Worm (Caenorhabditis elegans) whole organism, young adult: ENCODE results near the gene B0432.9.
A peak's percentile ranks its signal among the peaks of the same experiment; 100 is the strongest.
"Not testable (repeated sequence)": the region's sequence is repeated elsewhere in the genome, so short reads cannot be mapped to it uniquely, and the experiment has no call there.

ENCODE experiments used
- B0261.1 ChIP-seq: sonication (generic microtip); optimal IDR thresholded peaks from 2 replicates; lab custom pipeline; 2016; ENCODE audit warnings: mild to moderate bottlenecking, missing genetic modification characterization, moderate library complexity, missing compliant biosample characterization
- C06A6.2 ChIP-seq: fragments of 200-800 bp; sonication (Bioruptor generic); conservative IDR thresholded peaks from 2 replicates; pipeline ENCODE4 v1.3.6; 2022; ENCODE audit warnings: missing genetic modification characterization, missing compliant biosample characterization
- C17E4.6 ChIP-seq: fragments of 200-800 bp; sonication (Bioruptor generic); IDR thresholded peaks from 2 replicates; pipeline ENCODE4 v1.3.6; 2022; ENCODE audit warnings: missing genetic modification reagents, missing genetic modification characterization, missing compliant biosample characterization
- F37B4.10 ChIP-seq: fragments of 200-800 bp; sonication (Bioruptor generic); IDR thresholded peaks from 2 replicates; pipeline ENCODE4 v1.3.6; 2022; ENCODE audit warnings: missing genetic modification characterization, missing compliant biosample characterization
- F55B11.4 ChIP-seq: sonication (generic microtip); optimal IDR thresholded peaks from 2 replicates; lab custom pipeline; 2016; ENCODE audit warnings: missing compliant biosample characterization, missing genetic modification characterization, borderline replicate concordance; ENCODE audit not compliant: insufficient read depth
- T07F8.4 ChIP-seq: sonication (generic microtip); optimal IDR thresholded peaks from 2 replicates; lab custom pipeline; 2016; ENCODE audit warnings: mild to moderate bottlenecking, missing genetic modification characterization, moderate library complexity, missing compliant biosample characterization
- T26A5.8 ChIP-seq: sonication (generic microtip); optimal IDR thresholded peaks from 2 replicates; lab custom pipeline; 2016; ENCODE audit warnings: missing genetic modification characterization, missing compliant biosample characterization
- Y67H2A.10 ChIP-seq: fragments of 200-800 bp; sonication (Bioruptor generic); conservative IDR thresholded peaks from 2 replicates; pipeline ENCODE4 v1.3.6; 2022; ENCODE audit warnings: missing genetic modification reagents, missing genetic modification characterization, missing compliant biosample characterization
- Y95B8A.8 ChIP-seq: fragments of 200-800 bp; sonication (Bioruptor generic); IDR thresholded peaks from 2 replicates; pipeline ENCODE4 v1.3.6; 2022; ENCODE audit warnings: missing genetic modification reagents, missing genetic modification characterization, missing compliant biosample characterization
- bed-1 ChIP-seq: fragments of 200-800 bp; sonication (Bioruptor generic); IDR thresholded peaks from 2 replicates; pipeline ENCODE4 v1.3.6; 2022; ENCODE audit warnings: missing genetic modification reagents, missing genetic modification characterization, missing compliant biosample characterization
- cebp-2 ChIP-seq: fragments of 200-800 bp; sonication (Bioruptor generic); IDR thresholded peaks from 2 replicates; pipeline ENCODE4 v1.3.6; 2022; ENCODE audit warnings: missing genetic modification characterization, missing compliant biosample characterization
- ceh-100 ChIP-seq: fragments of 200-800 bp; sonication (Bioruptor generic); IDR thresholded peaks from 2 replicates; pipeline ENCODE4 v1.3.6; 2022; ENCODE audit warnings: missing genetic modification reagents, missing genetic modification characterization, missing compliant biosample characterization
- ceh-91 ChIP-seq: fragments of 200-800 bp; sonication (Bioruptor generic); IDR thresholded peaks from 2 replicates; pipeline ENCODE4 v1.3.6; 2022; ENCODE audit warnings: missing genetic modification reagents, missing genetic modification characterization, missing compliant biosample characterization
- die-1 ChIP-seq: sonication (generic microtip); optimal IDR thresholded peaks from 2 replicates; lab custom pipeline; 2016; ENCODE audit warnings: missing genotype, mild to moderate bottlenecking, missing genetic modification characterization, missing compliant biosample characterization
- dox-1 ChIP-seq: fragments of 200-800 bp; sonication (Bioruptor generic); IDR thresholded peaks from 2 replicates; pipeline ENCODE4 v1.3.6; 2022; ENCODE audit warnings: missing genetic modification reagents, missing genetic modification characterization, missing compliant biosample characterization
- dpl-1 ChIP-seq: fragments of 150-350 bp; optimal IDR thresholded peaks from 2 replicates; lab custom pipeline; 2014; ENCODE audit warnings: missing biosample characterization, missing genetic modification reagents, missing genetic modification characterization
- efl-1 ChIP-seq: fragments of 150-350 bp; optimal IDR thresholded peaks from 2 replicates; lab custom pipeline; 2014; ENCODE audit warnings: missing biosample characterization, missing genetic modification reagents, missing genetic modification characterization
- fkh-3 ChIP-seq: sonication (generic microtip); optimal IDR thresholded peaks from 2 replicates; lab custom pipeline; 2016; ENCODE audit warnings: mild to moderate bottlenecking, missing genetic modification characterization, missing compliant biosample characterization
- gei-17 ChIP-seq: fragments of 200-800 bp; sonication (Bioruptor generic); optimal IDR thresholded peaks from 2 replicates; lab custom pipeline; 2018; ENCODE audit warnings: mild to moderate bottlenecking, missing genetic modification characterization, missing compliant biosample characterization
- hmg-20 ChIP-seq: fragments of 200-800 bp; sonication (Bioruptor generic); IDR thresholded peaks from 2 replicates; pipeline ENCODE4 v1.3.6; 2022; ENCODE audit warnings: missing genetic modification reagents, missing genetic modification characterization, missing compliant biosample characterization
- hsf-1 ChIP-seq: fragments of 200-800 bp; sonication (Bioruptor generic); IDR thresholded peaks from 2 replicates; pipeline ENCODE4 v1.3.6; 2022; ENCODE audit warnings: missing genetic modification reagents, missing genetic modification characterization, missing compliant biosample characterization
- lag-1 ChIP-seq: fragments of 200-800 bp; sonication (Bioruptor generic); IDR thresholded peaks from 2 replicates; pipeline ENCODE4 v1.3.6; 2022; ENCODE audit warnings: missing genetic modification reagents, missing genetic modification characterization, missing compliant biosample characterization
- let-607 ChIP-seq, 2 experiments: fragments of 200-800 bp in 1 of 2; sonication (Bioruptor generic) in 1 of 2; sonication (generic microtip) in 1 of 2; optimal IDR thresholded peaks; 2 replicates each; lab custom pipeline; 2016 to 2018; ENCODE audit warnings: mild to moderate bottlenecking in 2 of 2, missing compliant biosample characterization in 2 of 2, missing genetic modification characterization in 2 of 2, moderate library complexity in 2 of 2, missing genotype in 1 of 2
- lin-26 ChIP-seq: fragments of 200-800 bp; sonication (Bioruptor generic); IDR thresholded peaks from 2 replicates; pipeline ENCODE4 v1.3.6; 2022; ENCODE audit warnings: missing genetic modification reagents, missing genetic modification characterization, missing compliant biosample characterization
- lin-35 ChIP-seq, 3 experiments: fragments of 150-350 bp in 2 of 3; sonication (generic microtip) in 1 of 3; optimal IDR thresholded peaks; 2 replicates each; lab custom pipeline; 2014 to 2018; ENCODE audit warnings: missing biosample characterization in 3 of 3, missing genetic modification characterization in 3 of 3, missing genetic modification reagents in 3 of 3
- lin-54 ChIP-seq: fragments of 200-800 bp; sonication (Bioruptor generic); optimal IDR thresholded peaks from 2 replicates; lab custom pipeline; 2018; ENCODE audit warnings: mild to moderate bottlenecking, missing genetic modification characterization, missing compliant biosample characterization
- lir-1 ChIP-seq: fragments of 200-800 bp; sonication (Bioruptor generic); conservative IDR thresholded peaks from 2 replicates; pipeline ENCODE4 v1.3.6; 2022; ENCODE audit warnings: missing genetic modification reagents, missing genetic modification characterization, missing compliant biosample characterization
- madf-3 ChIP-seq: fragments of 200-800 bp; sonication (Bioruptor generic); IDR thresholded peaks from 2 replicates; pipeline ENCODE4 v1.3.6; 2022; ENCODE audit warnings: missing genetic modification reagents, missing genetic modification characterization, missing compliant biosample characterization
- mel-28 ChIP-seq: sonication (generic microtip); optimal IDR thresholded peaks from 2 replicates; lab custom pipeline; 2016; ENCODE audit warnings: borderline replicate concordance, mild to moderate bottlenecking, missing genetic modification characterization, missing compliant biosample characterization
- mes-4 ChIP-seq: sonication (generic microtip); optimal IDR thresholded peaks from 2 replicates; lab custom pipeline; 2016; ENCODE audit warnings: missing genotype, missing genetic modification characterization, missing compliant biosample characterization
- nhr-27 ChIP-seq: fragments of 200-800 bp; sonication (Bioruptor generic); optimal IDR thresholded peaks from 2 replicates; lab custom pipeline; 2018; ENCODE audit warnings: mild to moderate bottlenecking, missing genetic modification characterization, moderate library complexity, missing compliant biosample characterization
- nhr-80 ChIP-seq: sonication (generic microtip); optimal IDR thresholded peaks from 2 replicates; lab custom pipeline; 2016; ENCODE audit warnings: missing genetic modification characterization, missing compliant biosample characterization
- pbrm-1 ChIP-seq: fragments of 200-800 bp; sonication (Bioruptor generic); IDR thresholded peaks from 2 replicates; pipeline ENCODE4 v1.3.6; 2022; ENCODE audit warnings: missing genetic modification reagents, missing genetic modification characterization, missing compliant biosample characterization
- pha-4 ChIP-seq: fragments of 150-350 bp; sonication (generic microtip); optimal IDR thresholded peaks from 2 replicates; lab custom pipeline; 2014; ENCODE audit warnings: missing biosample characterization, missing genetic modification reagents, missing genetic modification characterization
- rpc-1 ChIP-seq, 2 experiments: fragments of 150-350 bp in 1 of 2; sonication (generic microtip) in 1 of 2; optimal IDR thresholded peaks; 2 replicates each; lab custom pipeline; 2014 to 2018; ENCODE audit warnings: missing biosample characterization in 1 of 2, missing genetic modification characterization in 1 of 2, missing genetic modification reagents in 1 of 2, missing genotype in 1 of 2
- snpc-4 ChIP-seq, 5 experiments: fragments of 150-350 bp in 1 of 5; sonication (generic microtip) in 4 of 5; optimal IDR thresholded peaks; 2 replicates each; lab custom pipeline; 2014 to 2018; ENCODE audit warnings: missing genetic modification characterization in 5 of 5, missing biosample characterization in 3 of 5, antibody characterized with exemption in 2 of 5, mild to moderate bottlenecking in 2 of 5, missing compliant biosample characterization in 2 of 5, missing genotype in 2 of 5, moderate library complexity in 2 of 5, missing genetic modification reagents in 1 of 5
- somi-1 ChIP-seq: fragments of 200-800 bp; sonication (Bioruptor generic); optimal IDR thresholded peaks from 2 replicates; lab custom pipeline; 2018; ENCODE audit warnings: mild to moderate bottlenecking, missing genetic modification characterization, missing compliant biosample characterization
- unc-130 ChIP-seq: sonication (generic microtip); optimal IDR thresholded peaks from 2 replicates; lab custom pipeline; 2016; ENCODE audit warnings: missing genetic modification reagents, missing genetic modification characterization, missing compliant biosample characterization
- ztf-25 ChIP-seq: fragments of 200-800 bp; sonication (Bioruptor generic); IDR thresholded peaks from 2 replicates; pipeline ENCODE4 v1.3.6; 2022; ENCODE audit warnings: missing genetic modification reagents, missing genetic modification characterization, missing compliant biosample characterization
- ztf-3 ChIP-seq: fragments of 200-800 bp; sonication (Bioruptor generic); optimal IDR thresholded peaks from 2 replicates; lab custom pipeline; 2018; ENCODE audit warnings: mild to moderate bottlenecking, missing genetic modification characterization, missing compliant biosample characterization

B0432.9 gene

DNA sequence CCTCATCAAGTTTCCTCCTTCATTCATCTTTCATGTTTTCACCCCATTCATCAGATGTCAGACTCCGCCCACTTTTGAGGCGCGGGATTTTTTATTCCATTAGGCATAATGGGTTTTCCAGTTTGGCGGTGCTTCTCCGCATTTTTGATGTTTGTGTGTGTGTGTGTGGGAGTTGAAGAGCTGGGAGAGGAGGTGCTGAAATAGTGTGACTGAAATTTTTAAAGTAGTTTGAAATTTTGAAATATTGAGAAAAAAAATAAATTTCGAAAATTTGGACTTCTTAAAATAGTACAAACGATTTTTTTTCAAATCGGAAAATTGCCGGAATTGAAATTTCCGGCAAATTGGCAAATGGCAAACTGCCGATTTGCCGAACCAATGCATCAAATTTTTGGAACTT lies 19.9 kb downstream of the B0432.9 start, which contains the start of gene scc-2:
TSS of gene scc-2 (minus strand) at position 101 of the 400 bp plus-strand sequence.
- no peak for TF ChIP-seq lin-35 (GFP tag; optimal IDR thresholded peaks at IDR 0.05; lab: Kevin White, UChicago)
- TF ChIP-seq ceh-91: no peak
- no peak for TF ChIP-seq T26A5.8 (tag; lab: Kevin White, UChicago)
- TF ChIP-seq dox-1 (GFP tag; lab: Robert Waterston, UW): no peak
- TF ChIP-seq T07F8.4 (tag; lab: Kevin White, UChicago): no peak

- TF ChIP-seq bed-1 (GFP tag; lab: Robert Waterston, UW): no peak
- no peak for TF ChIP-seq somi-1 (GFP tag; lab: Kevin White, UChicago)
- TF ChIP-seq mel-28: no peak
- TF ChIP-seq lir-1 (GFP tag; lab: Robert Waterston, UW): no peak
- TF ChIP-seq ztf-3 (GFP tag; lab: Kevin White, UChicago): no peak
- TF ChIP-seq gei-17 (GFP tag; lab: Kevin White, UChicago): no peak
- no peak for TF ChIP-seq lin-26 (GFP tag; lab: Robert Waterston, UW)
- TF ChIP-seq F37B4.10 (GFP tag; lab: Robert Waterston, UW): no peak
- TF ChIP-seq Y95B8A.8 (GFP tag; lab: Robert Waterston, UW): no peak
- no peak for TF ChIP-seq let-607 (tag; optimal IDR thresholded peaks at IDR 0.05; lab: Kevin White, UChicago)
- no peak for TF ChIP-seq ceh-100 (GFP tag; lab: Robert Waterston, UW)
- TF ChIP-seq unc-130 (GFP tag; lab: Kevin White, UChicago): no peak
- TF ChIP-seq, all 124 proteins: peak for 0
Measured at ce11 chrII:257519-257918, 26.0 kb downstream of the B0432.9 start, which contains the start of gene cat-2. Gene cat-2, plus strand, starts transcription at chrII:257819.

DNA sequence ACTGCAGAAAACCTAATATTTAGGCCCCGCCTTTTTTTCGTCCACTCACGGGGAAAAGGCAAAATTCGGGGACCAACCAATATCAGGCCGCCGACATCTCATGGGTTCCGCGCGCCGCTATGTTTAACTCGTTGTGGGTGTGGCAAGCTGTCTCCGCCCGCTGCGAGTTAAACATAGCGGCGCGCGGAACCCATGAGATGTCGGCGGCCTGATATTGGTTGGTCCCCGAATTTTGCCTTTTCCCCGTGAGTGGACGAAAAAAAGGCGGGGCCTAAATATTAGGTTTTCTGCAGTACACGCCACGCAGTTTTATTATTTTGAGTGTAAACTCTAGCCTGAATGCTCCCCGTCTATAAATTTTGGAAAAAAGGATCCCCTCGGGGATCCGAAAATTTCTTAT lies 27.7 kb downstream of the B0432.9 start:
- not testable (repeated sequence) for TF ChIP-seq snpc-4 (GFP tag; optimal IDR thresholded peaks at IDR 0.05; lab: Kevin White, UChicago)
- TF ChIP-seq snpc-4 (tag; optimal IDR thresholded peaks at IDR 0.05; lab: Kevin White, UChicago): peak in 2 of 4 experiments; percentile 84 to 91

ce11 chrII:255124-255523 lies 28.4 kb downstream of the B0432.9 start:
- peak; percentile 91 for TF ChIP-seq lin-54
- no peak for TF ChIP-seq nhr-27 (tag; lab: Kevin White, UChicago)
- peak; percentile 94 for TF ChIP-seq pbrm-1 (GFP tag; lab: Robert Waterston, UW)
- no peak for TF ChIP-seq mes-4 (tag; lab: Kevin White, UChicago)
- TF ChIP-seq fkh-3 (tag; lab: Kevin White, UChicago): no peak
- peak; percentile 79 for TF ChIP-seq efl-1
- TF ChIP-seq nhr-80 (tag; lab: Kevin White, UChicago): peak; percentile 70
- TF ChIP-seq mel-28: peak; percentile 70
- peak; percentile 85 for TF ChIP-seq ceh-91
- peak; percentile 43 for TF ChIP-seq somi-1 (GFP tag; lab: Kevin White, UChicago)
- peak; percentile 93 for TF ChIP-seq C06A6.2
- TF ChIP-seq F55B11.4 (tag; lab: Kevin White, UChicago): no peak
- TF ChIP-seq snpc-4 (GFP tag; optimal IDR thresholded peaks at IDR 0.05; lab: Kevin White, UChicago): peak; percentile 14
- TF ChIP-seq snpc-4 (tag; optimal IDR thresholded peaks at IDR 0.05; lab: Kevin White, UChicago): peak in 2 of 4 experiments; percentile 57 to 86
- 0 out of 2 replicates have a peak, but pooled peaks have one; percentile 35 for TF ChIP-seq cebp-2 (GFP tag; lab: Robert Waterston, UW)
- TF ChIP-seq rpc-1 (optimal IDR thresholded peaks at IDR 0.05; lab: Kevin White, UChicago): peak; percentile 51
- no peak for TF ChIP-seq rpc-1 (tag; optimal IDR thresholded peaks at IDR 0.05; lab: Kevin White, UChicago)
- peak; percentile 79 for TF ChIP-seq dpl-1 (GFP tag; lab: Kevin White, UChicago)
- TF ChIP-seq ztf-25 (GFP tag; lab: Robert Waterston, UW): 0 out of 2 replicates have a peak, but pooled peaks have one; percentile 4
- TF ChIP-seq pha-4: peak; percentile 65
- peak; percentile 73 for TF ChIP-seq hmg-20 (GFP tag; lab: Robert Waterston, UW)
- peak; percentile 41; the same call in 1 of the 2 replicates for TF ChIP-seq madf-3
- no peak for TF ChIP-seq lag-1 (GFP tag; lab: Robert Waterston, UW)
- TF ChIP-seq let-607 (tag; optimal IDR thresholded peaks at IDR 0.05; lab: Kevin White, UChicago): peak in 1 of 2 experiments; percentile 59
- no peak for TF ChIP-seq T26A5.8 (tag; lab: Kevin White, UChicago)
- TF ChIP-seq Y67H2A.10 (GFP tag; lab: Robert Waterston, UW): peak; percentile 75
- no peak for TF ChIP-seq C17E4.6 (GFP tag; lab: Robert Waterston, UW)
- no peak for TF ChIP-seq hsf-1 (GFP tag; lab: Robert Waterston, UW)
- peak; percentile 23 for TF ChIP-seq die-1
- TF ChIP-seq B0261.1: peak; percentile 13
- TF ChIP-seq F37B4.10 (GFP tag; lab: Robert Waterston, UW): no peak
